5 fruit fly cellular contexts compared by ENCODE assay signal in the genomic region with DNA sequence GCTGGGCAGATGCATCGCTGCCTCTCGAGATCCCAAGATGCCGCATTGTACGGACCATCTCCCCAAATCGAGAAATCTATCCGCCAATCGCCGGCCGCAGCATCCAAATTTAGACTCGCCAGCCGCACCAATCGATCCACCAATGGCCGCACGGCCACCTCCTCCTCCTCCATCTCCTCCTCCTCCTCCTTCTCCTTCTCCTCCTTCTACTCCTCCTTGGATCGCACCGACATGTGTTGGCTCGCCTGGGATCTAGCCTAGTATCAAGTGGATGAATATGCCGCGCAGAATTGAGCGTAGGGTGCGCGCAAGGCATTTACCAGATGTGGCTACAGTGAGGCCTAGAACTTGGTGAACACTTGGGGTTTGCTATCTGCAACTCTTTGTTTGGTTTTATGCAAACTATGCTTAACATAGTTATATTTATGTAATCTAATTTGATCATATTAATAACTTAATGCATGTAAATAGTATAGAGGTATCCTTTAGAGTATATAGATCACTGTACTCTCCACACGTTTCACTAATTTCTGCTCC.
TF ChIP-seq lines count a peak whose summit lies in the region.

A gene (minus strand): TSS at position 51 of the 537 bp plus-strand sequence.

TF ChIP-seq in whole organism, adult, 20 proteins besides CTCF, POLR2A, EP300 and RAD21 (continued from another document):
- TF ChIP-seq CG1620 (GFP tag; optimal IDR thresholded peaks at IDR 0.05; lab: Kevin White, UChicago) (peak; percentile 55), Clk (GFP tag; optimal IDR thresholded peaks at IDR 0.05; lab: Kevin White, UChicago) (no peak), ovo (GFP tag; optimal IDR thresholded peaks at IDR 0.05; lab: Kevin White, UChicago) (no peak)

TF ChIP-seq in whole organism, embryonic, 481 proteins besides CTCF, POLR2A, EP300 and RAD21 (continued from another document and continues in another):
- TF ChIP-seq CG1602 (GFP tag; optimal IDR thresholded peaks at IDR 0.05; lab: Kevin White, UChicago): peak; percentile 96
- TF ChIP-seq E2f2 (GFP tag; IDR thresholded peaks at IDR 0.05; lab: Robert Waterston, UW): peak; percentile 80
- TF ChIP-seq CG11093 (GFP tag; IDR thresholded peaks at IDR 0.05; lab: Robert Waterston, UW): peak; percentile 98
- TF ChIP-seq Xrp1 (GFP tag; IDR thresholded peaks at IDR 0.05; lab: Robert Waterston, UW): peak; percentile 98
- TF ChIP-seq ro (GFP tag; IDR thresholded peaks at IDR 0.05; lab: Robert Waterston, UW): peak; percentile 94
- TF ChIP-seq pum (GFP tag; optimal IDR thresholded peaks at IDR 0.05; lab: Kevin White, UChicago): peak; percentile 89
- TF ChIP-seq p53 (GFP tag; optimal IDR thresholded peaks at IDR 0.05; lab: Kevin White, UChicago): no peak
- TF ChIP-seq CG30020 (tag; optimal IDR thresholded peaks at IDR 0.05; lab: Kevin White, UChicago): peak; percentile 77
- peak; percentile 21 for TF ChIP-seq eyg (GFP tag; optimal IDR thresholded peaks at IDR 0.05; lab: Kevin White, UChicago)
- TF ChIP-seq CG2875 (GFP tag; optimal IDR thresholded peaks at IDR 0.05; lab: Kevin White, UChicago): peak; percentile 92
- peak; percentile 92 for TF ChIP-seq Nf-YA (GFP tag; IDR thresholded peaks at IDR 0.05; lab: Robert Waterston, UW)
- peak; percentile 97 for TF ChIP-seq slbo (GFP tag; IDR thresholded peaks at IDR 0.05; lab: Robert Waterston, UW)
- TF ChIP-seq sd (tag; optimal IDR thresholded peaks at IDR 0.05; lab: Kevin White, UChicago): peak; percentile 72
- TF ChIP-seq CG3065 (GFP tag; optimal IDR thresholded peaks at IDR 0.05; lab: Kevin White, UChicago): peak; percentile 89
- peak; percentile 97 for TF ChIP-seq CG6272 (GFP tag; IDR thresholded peaks at IDR 0.05; lab: Robert Waterston, UW)
- TF ChIP-seq CG7556 (GFP tag; optimal IDR thresholded peaks at IDR 0.05; lab: Kevin White, UChicago): peak; percentile 90
- TF ChIP-seq CG17912 (GFP tag; optimal IDR thresholded peaks at IDR 0.05; lab: Kevin White, UChicago): peak; percentile 76
- peak; percentile 93 for TF ChIP-seq nerfin-1 (tag; optimal IDR thresholded peaks at IDR 0.05; lab: Kevin White, UChicago)
- peak; percentile 88 for TF ChIP-seq CG16863 (GFP tag; optimal IDR thresholded peaks at IDR 0.05; lab: Kevin White, UChicago)
- peak; percentile 98 for TF ChIP-seq Mrtf (GFP tag; IDR thresholded peaks at IDR 0.05; lab: Robert Waterston, UW)
- TF ChIP-seq repo (GFP tag; optimal IDR thresholded peaks at IDR 0.05; lab: Kevin White, UChicago): peak; percentile 62
- peak; percentile 97 for TF ChIP-seq CG9727 (GFP tag; optimal IDR thresholded peaks at IDR 0.05; lab: Kevin White, UChicago)
- peak; percentile 99 for TF ChIP-seq CG10274 (GFP tag; optimal IDR thresholded peaks at IDR 0.05; lab: Kevin White, UChicago)
- peak; percentile 93 for TF ChIP-seq aop (GFP tag; IDR thresholded peaks at IDR 0.05; lab: Robert Waterston, UW)
- TF ChIP-seq CG8290 (GFP tag; optimal IDR thresholded peaks at IDR 0.05; lab: Kevin White, UChicago): peak; percentile 91
- TF ChIP-seq CG8290 (tag; optimal IDR thresholded peaks at IDR 0.05; lab: Kevin White, UChicago): peak; percentile 82 to 97
- peak; percentile 72 for TF ChIP-seq CG15514 (GFP tag; optimal IDR thresholded peaks at IDR 0.05; lab: Kevin White, UChicago)
- TF ChIP-seq GATAe (GFP tag; conservative IDR thresholded peaks at IDR 0.05; lab: Robert Waterston, UW): peak; percentile 76
- peak; percentile 81 for TF ChIP-seq CG17802 (tag; optimal IDR thresholded peaks at IDR 0.05; lab: Kevin White, UChicago)
- TF ChIP-seq crc (GFP tag; optimal IDR thresholded peaks at IDR 0.05; lab: Kevin White, UChicago): peak; percentile 60

TF ChIP-seq in whole organism, prepupa, 60 proteins besides CTCF, POLR2A, EP300 and RAD21 (continued from another document and continues in another):
- peak; percentile 90 for TF ChIP-seq acj6 (GFP tag; optimal IDR thresholded peaks at IDR 0.05; lab: Kevin White, UChicago)
- peak; percentile 79 for TF ChIP-seq Sox15 (GFP tag; optimal IDR thresholded peaks at IDR 0.05; lab: Kevin White, UChicago)
- peak; percentile 84 for TF ChIP-seq CG11762 (GFP tag; optimal IDR thresholded peaks at IDR 0.05; lab: Kevin White, UChicago; ENCODE audit: insufficient read depth)
- TF ChIP-seq Hr39 (GFP tag; optimal IDR thresholded peaks at IDR 0.05; lab: Kevin White, UChicago): peak; percentile 60
- peak; percentile 59 for TF ChIP-seq Smox (GFP tag; optimal IDR thresholded peaks at IDR 0.05; lab: Kevin White, UChicago)
- TF ChIP-seq Hr4 (GFP tag; optimal IDR thresholded peaks at IDR 0.05; lab: Kevin White, UChicago): peak; percentile 89
- peak; percentile 69 for TF ChIP-seq lz (GFP tag; optimal IDR thresholded peaks at IDR 0.05; lab: Kevin White, UChicago)
- TF ChIP-seq net (GFP tag; optimal IDR thresholded peaks at IDR 0.05; lab: Kevin White, UChicago): peak; percentile 87
- peak; percentile 88 for TF ChIP-seq Eip75B (GFP tag; optimal IDR thresholded peaks at IDR 0.05; lab: Kevin White, UChicago)
- peak; percentile 91 for TF ChIP-seq CG10631 (GFP tag; optimal IDR thresholded peaks at IDR 0.05; lab: Kevin White, UChicago)
- peak; percentile 90 for TF ChIP-seq pdm3 (GFP tag; optimal IDR thresholded peaks at IDR 0.05; lab: Kevin White, UChicago)
- peak; percentile 15 for TF ChIP-seq vri (GFP tag; optimal IDR thresholded peaks at IDR 0.05; lab: Kevin White, UChicago)
- TF ChIP-seq topi (GFP tag; optimal IDR thresholded peaks at IDR 0.05; lab: Kevin White, UChicago): peak; percentile 79
- TF ChIP-seq Eip78C (GFP tag; lab: Kevin White, UChicago): peak; percentile 96
- TF ChIP-seq esn (GFP tag; optimal IDR thresholded peaks at IDR 0.05; lab: Kevin White, UChicago): peak; percentile 70
- peak; percentile 47 for TF ChIP-seq Sox102F (GFP tag; optimal IDR thresholded peaks at IDR 0.05; lab: Kevin White, UChicago)
- peak; percentile 74 for TF ChIP-seq CG34406 (GFP tag; optimal IDR thresholded peaks at IDR 0.05; lab: Kevin White, UChicago)
- peak; percentile 63 for TF ChIP-seq CG31627 (GFP tag; optimal IDR thresholded peaks at IDR 0.05; lab: Kevin White, UChicago)
- TF ChIP-seq CG15336 (GFP tag; IDR thresholded peaks at IDR 0.05; lab: Robert Waterston, UW): peak; percentile 96
- peak; percentile 75 for TF ChIP-seq cyc (GFP tag; optimal IDR thresholded peaks at IDR 0.05; lab: Kevin White, UChicago)
- TF ChIP-seq CG4318 (GFP tag; optimal IDR thresholded peaks at IDR 0.05; lab: Kevin White, UChicago): peak; percentile 79
- TF ChIP-seq Eip93F (GFP tag; optimal IDR thresholded peaks at IDR 0.05; lab: Kevin White, UChicago): no peak
- peak; percentile 81 for TF ChIP-seq Lpt (GFP tag; optimal IDR thresholded peaks at IDR 0.05; lab: Kevin White, UChicago)
- peak; percentile 88 for TF ChIP-seq svp (GFP tag; lab: Kevin White, UChicago)
- TF ChIP-seq Ets21C (GFP tag; optimal IDR thresholded peaks at IDR 0.05; lab: Kevin White, UChicago): peak; percentile 49
- peak; percentile 92 for TF ChIP-seq fd59A (GFP tag; optimal IDR thresholded peaks at IDR 0.05; lab: Kevin White, UChicago)
- TF ChIP-seq salr (GFP tag; optimal IDR thresholded peaks at IDR 0.05; lab: Kevin White, UChicago): peak; percentile 72 to 87
- TF ChIP-seq CG3919 (GFP tag; optimal IDR thresholded peaks at IDR 0.05; lab: Kevin White, UChicago): peak; percentile 92
- TF ChIP-seq eg (GFP tag; IDR thresholded peaks at IDR 0.05; lab: Robert Waterston, UW): peak; percentile 96
- TF ChIP-seq CG9139 (GFP tag; optimal IDR thresholded peaks at IDR 0.05; lab: Kevin White, UChicago): peak; percentile 86
- peak; percentile 97 for TF ChIP-seq CG6163 (GFP tag; IDR thresholded peaks at IDR 0.05; lab: Robert Waterston, UW)
- peak; percentile 1 for TF ChIP-seq CG6854 (GFP tag; optimal IDR thresholded peaks at IDR 0.05; lab: Kevin White, UChicago)

TF ChIP-seq in whole organism, pupa, 21 proteins besides CTCF, POLR2A, EP300 and RAD21 (continued from another document):
- no peak for TF ChIP-seq D1 (tag; optimal IDR thresholded peaks at IDR 0.05; lab: Kevin White, UChicago)
- TF ChIP-seq CG12605 (GFP tag; IDR thresholded peaks at IDR 0.05; lab: Robert Waterston, UW): peak; percentile 94

TF ChIP-seq in whole organism, wandering third instar larva, 38 proteins besides CTCF, POLR2A, EP300 and RAD21 (continued from another document):
- TF ChIP-seq OdsH (GFP tag; optimal IDR thresholded peaks at IDR 0.05; lab: Kevin White, UChicago): peak; percentile 69
- no peak for TF ChIP-seq Hr78 (GFP tag; optimal IDR thresholded peaks at IDR 0.05; lab: Kevin White, UChicago)
- no peak for TF ChIP-seq Vsx2 (GFP tag; optimal IDR thresholded peaks at IDR 0.05; lab: Kevin White, UChicago; ENCODE audit: partially characterized antibody)
- no peak for TF ChIP-seq Mio (GFP tag; optimal IDR thresholded peaks at IDR 0.05; lab: Kevin White, UChicago)
- peak; percentile 4 for TF ChIP-seq brk (GFP tag; optimal IDR thresholded peaks at IDR 0.05; lab: Kevin White, UChicago)
- no peak for TF ChIP-seq N (GFP tag; optimal IDR thresholded peaks at IDR 0.05; lab: Kevin White, UChicago)
- TF ChIP-seq jim (GFP tag; optimal IDR thresholded peaks at IDR 0.05; lab: Kevin White, UChicago): no peak
- TF ChIP-seq br (GFP tag; optimal IDR thresholded peaks at IDR 0.05; lab: Kevin White, UChicago): peak; percentile 60
- TF ChIP-seq h (GFP tag; optimal IDR thresholded peaks at IDR 0.05; lab: Kevin White, UChicago): peak; percentile 77
- no peak for TF ChIP-seq CrebA (GFP tag; optimal IDR thresholded peaks at IDR 0.05; lab: Kevin White, UChicago; ENCODE audit: borderline replicate concordance)
- no peak for TF ChIP-seq pan (optimal IDR thresholded peaks at IDR 0.05; lab: Kevin White, UChicago)
- TF ChIP-seq sv (GFP tag; optimal IDR thresholded peaks at IDR 0.05; lab: Kevin White, UChicago): peak; percentile 79
- peak; percentile 77 for TF ChIP-seq HLH106 (tag; optimal IDR thresholded peaks at IDR 0.05; lab: Kevin White, UChicago)
- TF ChIP-seq CG9705 (GFP tag; optimal IDR thresholded peaks at IDR 0.05; lab: Kevin White, UChicago): peak; percentile 62
- TF ChIP-seq fru (GFP tag; optimal IDR thresholded peaks at IDR 0.05; lab: Kevin White, UChicago): peak; percentile 67
- TF ChIP-seq Dfd (GFP tag; optimal IDR thresholded peaks at IDR 0.05; lab: Kevin White, UChicago): no peak
- TF ChIP-seq tai (GFP tag; optimal IDR thresholded peaks at IDR 0.05; lab: Kevin White, UChicago): peak; percentile 16
TF ChIP-seq in whole organism, wandering third instar larva: peak in this region for 19.
